Fruit fly (Drosophila melanogaster) whole organism, embryonic: ENCODE results near the gene betaTub65B.

Source experiments
- CG10565 ChIP-seq: fragments of 200-800 bp; sonication (Bioruptor generic); optimal IDR thresholded peaks from 3 replicates; lab custom pipeline; 2016; ENCODE audit warnings: missing biosample characterization, mild to moderate bottlenecking, missing genetic modification characterization
- CG14965 ChIP-seq: fragments of 200-800 bp; sonication (Bioruptor generic); optimal IDR thresholded peaks from 2 replicates; lab custom pipeline; 2016; ENCODE audit warnings: missing biosample characterization, missing genetic modification characterization, borderline replicate concordance
- CG16813 ChIP-seq: fragments of 200-800 bp; sonication (Bioruptor generic); IDR thresholded peaks from 3 replicates; pipeline ENCODE4 v1.3.6; 2022; ENCODE audit warnings: missing biosample characterization, missing genetic modification characterization; ENCODE audit not compliant: partially characterized antibody
- CG17186 ChIP-seq: fragments of 200-800 bp; sonication (Bioruptor generic); optimal IDR thresholded peaks from 3 replicates; lab custom pipeline; 2017; ENCODE audit warnings: missing biosample characterization, missing genetic modification reagents, missing genetic modification characterization
- CG17328 ChIP-seq: fragments of 200-800 bp; sonication (Bioruptor generic); IDR thresholded peaks from 2 replicates; pipeline ENCODE4 v1.3.6; 2022; ENCODE audit warnings: missing biosample characterization, missing genetic modification characterization
- CG2678 ChIP-seq: fragments of 200-800 bp; sonication (Bioruptor generic); optimal IDR thresholded peaks from 3 replicates; lab custom pipeline; 2019; ENCODE audit warnings: missing biosample characterization, mild to moderate bottlenecking, missing genetic modification characterization, moderate library complexity
- CG3407 ChIP-seq: fragments of 200-800 bp; sonication (Bioruptor generic); optimal IDR thresholded peaks from 2 replicates; lab custom pipeline; 2018; ENCODE audit warnings: missing biosample characterization, mild to moderate bottlenecking, missing genetic modification characterization
- CG3838 ChIP-seq: fragments of 200-800 bp; sonication (Bioruptor generic); optimal IDR thresholded peaks from 3 replicates; lab custom pipeline; 2016; ENCODE audit warnings: missing biosample characterization, missing genetic modification characterization
- CG4730 ChIP-seq: fragments of 200-800 bp; sonication (Bioruptor generic); IDR thresholded peaks from 2 replicates; pipeline ENCODE4 v1.3.6; 2022; ENCODE audit warnings: missing biosample characterization, missing genetic modification characterization
- CG6254 ChIP-seq: fragments of 200-800 bp; sonication (Bioruptor generic); optimal IDR thresholded peaks from 3 replicates; lab custom pipeline; 2017; ENCODE audit warnings: mild to moderate bottlenecking, missing biosample characterization, missing genetic modification reagents, missing genetic modification characterization
- CG7556 ChIP-seq: fragments of 200-800 bp; sonication (Bioruptor generic); optimal IDR thresholded peaks from 2 replicates; lab custom pipeline; 2017; ENCODE audit warnings: missing biosample characterization, mild to moderate bottlenecking, missing genetic modification characterization
- CG7987 ChIP-seq: fragments of 200-800 bp; sonication (Bioruptor generic); optimal IDR thresholded peaks from 2 replicates; lab custom pipeline; 2018; ENCODE audit warnings: missing biosample characterization, mild to moderate bottlenecking, missing genetic modification characterization, moderate library complexity
- CG8944 ChIP-seq: fragments of 200-800 bp; sonication (Bioruptor generic); optimal IDR thresholded peaks from 3 replicates; lab custom pipeline; 2016; ENCODE audit warnings: missing biosample characterization, missing genetic modification characterization
- CHES-1-like ChIP-seq: fragments of 200-800 bp; sonication (Bioruptor generic); optimal IDR thresholded peaks from 2 replicates; lab custom pipeline; 2016; ENCODE audit warnings: missing biosample characterization, missing genetic modification characterization
- CTCF ChIP-seq: fragments of 200-800 bp; sonication (Bioruptor generic); optimal IDR thresholded peaks from 2 replicates; lab custom pipeline; 2017; ENCODE audit warnings: missing biosample characterization, mild to moderate bottlenecking, missing genetic modification characterization, moderate library complexity
- Chrac-16 ChIP-seq: fragments of 200-800 bp; sonication (Bioruptor generic); optimal IDR thresholded peaks from 3 replicates; lab custom pipeline; 2016; ENCODE audit warnings: missing biosample characterization, missing genetic modification characterization
- D19B ChIP-seq: fragments of 200-800 bp; sonication (Bioruptor generic); optimal IDR thresholded peaks from 2 replicates; lab custom pipeline; 2017; ENCODE audit warnings: missing biosample characterization, mild to moderate bottlenecking, missing genetic modification characterization
- Deaf1 ChIP-seq: fragments of 200-800 bp; optimal IDR thresholded peaks from 3 replicates; lab custom pipeline; 2019; ENCODE audit warnings: missing biosample characterization, mild to moderate bottlenecking, missing genetic modification characterization, moderate library complexity
- Dll ChIP-seq: fragments of 200-800 bp; sonication (Bioruptor generic); IDR thresholded peaks from 4 replicates; pipeline ENCODE4 v1.3.6; 2022; ENCODE audit warnings: missing biosample characterization, missing genetic modification characterization; ENCODE audit not compliant: partially characterized antibody
- Elba2 ChIP-seq: fragments of 200-800 bp; sonication (Bioruptor generic); optimal IDR thresholded peaks from 3 replicates; lab custom pipeline; 2016; ENCODE audit warnings: missing biosample characterization, missing genetic modification characterization
- Fer1 ChIP-seq: fragments of 200-800 bp; sonication (Bioruptor generic); optimal IDR thresholded peaks from 2 replicates; lab custom pipeline; 2017; ENCODE audit warnings: missing biosample characterization, mild to moderate bottlenecking, missing genetic modification characterization
- Fer3 ChIP-seq: fragments of 200-800 bp; sonication (Bioruptor generic); optimal IDR thresholded peaks from 2 replicates; lab custom pipeline; 2018; ENCODE audit warnings: missing biosample characterization, mild to moderate bottlenecking, missing genetic modification characterization, moderate library complexity
- GATAe ChIP-seq: fragments of 200-800 bp; sonication (Bioruptor generic); conservative IDR thresholded peaks from 2 replicates; pipeline ENCODE4 v1.3.6; 2022; ENCODE audit warnings: missing biosample characterization, missing genetic modification characterization
- HHEX ChIP-seq: fragments of 200-800 bp; sonication (Bioruptor generic); optimal IDR thresholded peaks from 3 replicates; lab custom pipeline; 2017; ENCODE audit warnings: missing biosample characterization, mild to moderate bottlenecking, missing genetic modification characterization, missing genetic modification reagents
- HLH54F ChIP-seq: fragments of 200-800 bp; sonication (Bioruptor generic); optimal IDR thresholded peaks from 3 replicates; lab custom pipeline; 2016; ENCODE audit warnings: missing biosample characterization, missing genetic modification characterization
- Hr3 ChIP-seq: fragments of 200-800 bp; sonication (Bioruptor generic); optimal IDR thresholded peaks from 3 replicates; lab custom pipeline; 2016; ENCODE audit warnings: missing biosample characterization, missing genetic modification characterization
- MTF-1 ChIP-seq: fragments of 200-800 bp; sonication (Bioruptor generic); optimal IDR thresholded peaks from 2 replicates; lab custom pipeline; 2018; ENCODE audit warnings: missing biosample characterization, mild to moderate bottlenecking, missing genetic modification characterization, borderline replicate concordance
- Pdp1 ChIP-seq, 2 experiments: fragments of 200-800 bp; sonication (Bioruptor generic); optimal IDR thresholded peaks; 3 replicates each; lab custom pipeline; 2016; ENCODE audit warnings: missing biosample characterization in 2 of 2, missing genetic modification characterization in 2 of 2, mild to moderate bottlenecking in 1 of 2, moderate library complexity in 1 of 2
- ab ChIP-seq: fragments of 200-800 bp; sonication (Bioruptor generic); optimal IDR thresholded peaks from 2 replicates; lab custom pipeline; 2016; ENCODE audit warnings: missing biosample characterization, missing genetic modification characterization
- al ChIP-seq: fragments of 200-800 bp; sonication (Bioruptor generic); IDR thresholded peaks from 2 replicates; pipeline ENCODE4 v1.3.6; 2022; ENCODE audit warnings: missing biosample characterization, missing genetic modification characterization
- amos ChIP-seq: fragments of 200-800 bp; sonication (Bioruptor generic); IDR thresholded peaks from 2 replicates; pipeline ENCODE4 v1.3.6; 2022; ENCODE audit warnings: missing biosample characterization, missing genetic modification characterization; ENCODE audit not compliant: partially characterized antibody
- az2 ChIP-seq: fragments of 200-800 bp; sonication (Bioruptor generic); optimal IDR thresholded peaks from 3 replicates; lab custom pipeline; 2016; ENCODE audit warnings: missing biosample characterization, missing genetic modification characterization
- dpn ChIP-seq, 2 experiments: fragments of 200-800 bp; sonication (Bioruptor generic); optimal IDR thresholded peaks; 3 replicates each; lab custom pipeline; 2016; ENCODE audit warnings: missing biosample characterization in 2 of 2, missing genetic modification characterization in 2 of 2
- ems ChIP-seq: fragments of 200-800 bp; sonication (Bioruptor generic); optimal IDR thresholded peaks from 3 replicates; lab custom pipeline; 2016; ENCODE audit warnings: missing biosample characterization, missing genetic modification characterization
- ewg ChIP-seq: fragments of 200-800 bp; sonication (Bioruptor generic); optimal IDR thresholded peaks from 3 replicates; lab custom pipeline; 2017; ENCODE audit warnings: mild to moderate bottlenecking, missing biosample characterization, missing genetic modification reagents, missing genetic modification characterization
- fd3F ChIP-seq: fragments of 200-800 bp; sonication (Bioruptor generic); optimal IDR thresholded peaks from 2 replicates; lab custom pipeline; 2018; ENCODE audit warnings: missing biosample characterization, mild to moderate bottlenecking, missing genetic modification characterization, moderate library complexity
- fd96Cb ChIP-seq: fragments of 200-800 bp; sonication (Bioruptor generic); optimal IDR thresholded peaks from 2 replicates; lab custom pipeline; 2018; ENCODE audit warnings: missing biosample characterization, mild to moderate bottlenecking, missing genetic modification characterization, moderate library complexity
- ind ChIP-seq: fragments of 200-800 bp; sonication (Bioruptor generic); optimal IDR thresholded peaks from 3 replicates; lab custom pipeline; 2016; ENCODE audit warnings: missing biosample characterization, missing genetic modification characterization
- jing ChIP-seq: fragments of 200-800 bp; sonication (Bioruptor generic); optimal IDR thresholded peaks from 2 replicates; lab custom pipeline; 2018; ENCODE audit warnings: missing biosample characterization, mild to moderate bottlenecking, missing genetic modification characterization
- kah ChIP-seq: fragments of 200-800 bp; sonication (Bioruptor generic); optimal IDR thresholded peaks from 2 replicates; lab custom pipeline; 2018; ENCODE audit warnings: missing biosample characterization, mild to moderate bottlenecking, missing genetic modification characterization
- kni ChIP-seq: fragments of 200-800 bp; sonication (Bioruptor generic); optimal IDR thresholded peaks from 3 replicates; lab custom pipeline; 2017; ENCODE audit warnings: mild to moderate bottlenecking, missing biosample characterization, missing genetic modification reagents, missing genetic modification characterization
- nom ChIP-seq: fragments of 200-800 bp; sonication (Bioruptor generic); optimal IDR thresholded peaks from 2 replicates; lab custom pipeline; 2017; ENCODE audit warnings: missing biosample characterization, missing genetic modification characterization, mild to moderate bottlenecking, moderate library complexity, missing genetic modification reagents
- ranshi ChIP-seq: fragments of 200-800 bp; sonication (Bioruptor generic); IDR thresholded peaks from 2 replicates; pipeline ENCODE4 v1.3.6; 2022; ENCODE audit warnings: missing biosample characterization, missing genetic modification characterization
- rib ChIP-seq: fragments of 200-800 bp; sonication (Bioruptor generic); IDR thresholded peaks from 2 replicates; pipeline ENCODE4 v1.3.6; 2022; ENCODE audit warnings: missing biosample characterization, missing genetic modification characterization
- sim ChIP-seq: fragments of 200-800 bp; sonication (Bioruptor generic); IDR thresholded peaks from 2 replicates; pipeline ENCODE4 v1.3.6; 2022; ENCODE audit warnings: missing biosample characterization, missing genetic modification characterization
- tap ChIP-seq: fragments of 200-800 bp; optimal IDR thresholded peaks from 3 replicates; lab custom pipeline; 2019; ENCODE audit warnings: missing biosample characterization, mild to moderate bottlenecking, missing genetic modification characterization, moderate library complexity
- tgo ChIP-seq: fragments of 200-800 bp; sonication (Bioruptor generic); IDR thresholded peaks from 3 replicates; pipeline ENCODE4 v1.3.6; 2022; ENCODE audit warnings: missing biosample characterization, missing genetic modification characterization
- usp ChIP-seq: fragments of >200 bp; optimal IDR thresholded peaks from 2 replicates; lab custom pipeline; 2017; ENCODE audit warnings: missing biosample characterization, missing genetic modification characterization
- zf30C ChIP-seq: fragments of 200-800 bp; sonication (Bioruptor generic); optimal IDR thresholded peaks from 3 replicates; lab custom pipeline; 2018; ENCODE audit warnings: missing biosample characterization, mild to moderate bottlenecking, missing genetic modification characterization

The betaTub65B gene

dm6 chr3L:6494928-6495806 is 35.4 kb upstream of the betaTub65B start, which contains the start of the genes Vps8 and sfl (continued):
- peak; percentile 16 for TF ChIP-seq MTF-1
- no peak for TF ChIP-seq CG3407
- peak; percentile 36; the same call in 1 of the 2 replicates for TF ChIP-seq ranshi
- no peak for TF ChIP-seq Fer3 (tag; lab: Kevin White, UChicago)
- TF ChIP-seq nom (GFP tag; lab: Kevin White, UChicago): no peak
- no peak for TF ChIP-seq fd96Cb (tag; lab: Kevin White, UChicago)
- peak; percentile 3 for TF ChIP-seq CHES-1-like (GFP tag; lab: Kevin White, UChicago)
- no peak for TF ChIP-seq kah (GFP tag; lab: Kevin White, UChicago)
- peak in 1 of 2 experiments; percentile 67 for TF ChIP-seq Pdp1 (GFP tag; optimal IDR thresholded peaks at IDR 0.05; lab: Kevin White, UChicago)
- TF ChIP-seq CG17328 (GFP tag; lab: Robert Waterston, UW): no peak
- no peak for TF ChIP-seq D19B (GFP tag; lab: Kevin White, UChicago)
- peak; percentile 28 for TF ChIP-seq ind
- TF ChIP-seq CG14965: no peak
- TF ChIP-seq fd3F (GFP tag; lab: Kevin White, UChicago): no peak
- no peak for TF ChIP-seq tgo
- no peak for TF ChIP-seq ewg (GFP tag; lab: Kevin White, UChicago)
- no peak for TF ChIP-seq ab (GFP tag; lab: Kevin White, UChicago)
- TF ChIP-seq dpn (GFP tag; optimal IDR thresholded peaks at IDR 0.05; lab: Kevin White, UChicago): peak in 1 of 2 experiments; percentile 37
- no peak for TF ChIP-seq rib (GFP tag; lab: Robert Waterston, UW)
- TF ChIP-seq HLH54F (GFP tag; lab: Kevin White, UChicago): peak; percentile 13
- TF ChIP-seq jing (GFP tag; lab: Kevin White, UChicago): no peak
- no peak for TF ChIP-seq CG4730
- TF ChIP-seq sim (GFP tag; lab: Robert Waterston, UW): no peak
- peak; percentile 25 for TF ChIP-seq CG7556 (GFP tag; lab: Kevin White, UChicago)
- no peak for TF ChIP-seq Elba2 (GFP tag; lab: Kevin White, UChicago)
- TF ChIP-seq usp (GFP tag; lab: Kevin White, UChicago): no peak
- TF ChIP-seq Deaf1 (tag; lab: Kevin White, UChicago): peak; percentile 11
- TF ChIP-seq CTCF (GFP tag; lab: Kevin White, UChicago): no peak
- peak; percentile 13 for TF ChIP-seq Hr3
- no peak for TF ChIP-seq tap (tag; lab: Kevin White, UChicago)
- peak; percentile 91 for TF ChIP-seq Dll (GFP tag; lab: Robert Waterston, UW)
- TF ChIP-seq ems: no peak
- no peak for TF ChIP-seq CG8944 (GFP tag; lab: Kevin White, UChicago)
- peak; percentile 33 for TF ChIP-seq az2
- TF ChIP-seq CG16813 (GFP tag; lab: Robert Waterston, UW): peak; percentile 86
- TF ChIP-seq CG17186 (GFP tag; lab: Kevin White, UChicago): no peak
- peak; percentile 90 for TF ChIP-seq amos
- no peak for TF ChIP-seq CG6254 (GFP tag; lab: Kevin White, UChicago)
- TF ChIP-seq Fer1 (GFP tag; lab: Kevin White, UChicago): peak; percentile 24
- TF ChIP-seq CG2678 (tag; lab: Kevin White, UChicago): peak; percentile 38
- no peak for TF ChIP-seq GATAe (GFP tag; lab: Robert Waterston, UW)
- TF ChIP-seq al (GFP tag; lab: Robert Waterston, UW): no peak
- TF ChIP-seq CG10565: no peak
- no peak for TF ChIP-seq CG7987
- no peak for TF ChIP-seq kni
- TF ChIP-seq CG3838 (GFP tag; lab: Kevin White, UChicago): no peak
- TF ChIP-seq HHEX: no peak
- TF ChIP-seq Chrac-16 (GFP tag; lab: Kevin White, UChicago): no peak
- no peak for TF ChIP-seq zf30C (GFP tag; lab: Kevin White, UChicago)
